Worm (Caenorhabditis elegans) whole organism, early embryonic: ENCODE data around the gene K04G11.1.

Experiments used
- aly-1 ChIP-seq: sonication (generic microtip); optimal IDR thresholded peaks from 2 replicates; lab custom pipeline; 2016; ENCODE audit warnings: missing genetic modification characterization, missing compliant biosample characterization
- ama-1 ChIP-seq: fragments of 150-350 bp; optimal IDR thresholded peaks from 2 replicates; lab custom pipeline; 2014
- ceh-13 ChIP-seq: fragments of 200-800 bp; sonication (Bioruptor generic); optimal IDR thresholded peaks from 2 replicates; lab custom pipeline; 2018; ENCODE audit warnings: mild to moderate bottlenecking, missing genetic modification characterization, missing compliant biosample characterization
- ets-7 ChIP-seq: sonication (generic microtip); optimal IDR thresholded peaks from 2 replicates; lab custom pipeline; 2016; ENCODE audit warnings: missing genotype, missing genetic modification characterization, missing compliant biosample characterization
- flt-1 ChIP-seq: fragments of 200-800 bp; sonication (Bioruptor generic); IDR thresholded peaks from 2 replicates; pipeline ENCODE4 v1.3.6; 2022; ENCODE audit warnings: missing genetic modification characterization, missing compliant biosample characterization
- hmg-4 ChIP-seq: fragments of 200-800 bp; sonication (Bioruptor generic); optimal IDR thresholded peaks from 2 replicates; lab custom pipeline; 2018; ENCODE audit warnings: mild to moderate bottlenecking, missing genetic modification characterization, missing compliant biosample characterization
- sea-1 ChIP-seq: fragments of 200-800 bp; sonication (Bioruptor generic); conservative IDR thresholded peaks from 2 replicates; pipeline ENCODE4 v1.3.6; 2022; ENCODE audit warnings: missing genetic modification characterization, missing compliant biosample characterization
- tbx-11 ChIP-seq: fragments of 200-800 bp; sonication (Bioruptor generic); IDR thresholded peaks from 2 replicates; pipeline ENCODE4 v1.3.6; 2022; ENCODE audit warnings: missing genetic modification characterization, missing compliant biosample characterization
- tbx-37 ChIP-seq: fragments of 200-800 bp; sonication (Bioruptor generic); conservative IDR thresholded peaks from 2 replicates; pipeline ENCODE4 v1.3.6; 2022; ENCODE audit warnings: missing genetic modification reagents, missing genetic modification characterization, missing compliant biosample characterization
- tra-4 ChIP-seq: sonication (generic microtip); optimal IDR thresholded peaks from 2 replicates; lab custom pipeline; 2017; ENCODE audit warnings: missing genetic modification characterization, missing compliant biosample characterization

DNA sequence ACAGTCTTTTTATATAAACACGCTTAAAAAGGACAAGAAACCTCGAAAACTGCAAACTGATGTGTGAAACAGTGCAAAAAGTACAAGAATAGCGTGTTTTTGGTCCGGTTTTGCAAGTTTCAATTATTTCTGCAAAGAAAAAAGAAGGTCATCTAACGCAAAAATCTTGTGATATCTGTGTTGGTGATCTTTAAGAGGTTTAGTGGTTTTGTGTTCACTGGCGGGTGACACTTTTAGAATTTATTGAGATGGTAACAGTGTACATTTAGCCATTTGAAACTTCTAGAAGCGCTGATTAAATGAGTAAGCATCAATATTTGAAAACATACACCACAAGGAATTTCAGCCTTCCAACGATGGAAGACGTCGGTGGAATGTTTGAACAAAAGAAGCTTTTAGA, 12.5 kb upstream of the K04G11.1 start:
- no peak for TF ChIP-seq hmg-4 (GFP tag; lab: Kevin White, UChicago)
- no peak for TF ChIP-seq ama-1 (lab: Kevin White, UChicago)
- no peak for TF ChIP-seq flt-1 (GFP tag; lab: Robert Waterston, UW)
- no peak for TF ChIP-seq ceh-13 (GFP tag; lab: Kevin White, UChicago)
- TF ChIP-seq ets-7 (tag; lab: Kevin White, UChicago): no peak
- no peak for TF ChIP-seq sea-1
- no peak for TF ChIP-seq tbx-37 (GFP tag; lab: Robert Waterston, UW)
- no peak for TF ChIP-seq aly-1 (tag; lab: Kevin White, UChicago)
- no peak for TF ChIP-seq tbx-11 (GFP tag; lab: Robert Waterston, UW)
- TF ChIP-seq tra-4: no peak
